Worm (Caenorhabditis elegans): ENCODE measurements around the gene wrm-1.
A peak's percentile ranks its signal among the peaks of the same experiment; 100 is the strongest.

The wrm-1 gene

ce11 chrIII:5692690-5693089, 30.0 kb upstream of the wrm-1 start, which contains the start of the genes abi-1 and arle-14:
Gene abi-1 (minus strand): TSS chrIII:5692740.
Gene arle-14 (plus strand): TSS chrIII:5692906.
- TF ChIP-seq ztf-29 (GFP tag; IDR thresholded peaks at IDR 0.05) (no peak), ref-1 (GFP tag; conservative IDR thresholded peaks at IDR 0.05) (no peak), med-1 (GFP tag; optimal IDR thresholded peaks at IDR 0.05; ENCODE audit: insufficient read depth) (no peak), cog-1 (tag; optimal IDR thresholded peaks at IDR 0.05) (no peak), flt-1 (GFP tag; IDR thresholded peaks at IDR 0.05) (no peak), tab-1 (GFP tag; IDR thresholded peaks at IDR 0.05) (no peak), T22C8.4 (GFP tag; IDR thresholded peaks at IDR 0.05) (no peak), klf-2 (GFP tag; conservative IDR thresholded peaks at IDR 0.05) (no peak), ztf-23 (GFP tag; IDR thresholded peaks at IDR 0.05) (no peak)

DNA sequence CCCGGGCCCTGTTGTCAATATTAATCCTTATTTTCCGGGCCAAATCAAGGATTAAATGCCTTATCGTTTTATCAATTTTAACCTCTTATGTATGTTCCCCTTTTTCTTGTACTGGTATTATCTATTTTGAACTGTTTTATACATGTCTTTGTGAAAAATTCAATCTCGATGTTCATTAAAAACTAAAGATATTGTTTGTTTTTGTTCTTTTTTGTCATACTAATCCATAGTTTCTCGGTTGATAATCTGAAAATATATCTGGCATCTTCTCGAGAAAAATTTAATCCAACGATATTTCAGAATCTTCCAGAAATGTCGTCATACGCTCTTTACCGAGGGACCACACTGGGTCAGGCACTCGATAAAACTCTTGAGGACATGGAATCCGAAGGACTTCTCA, 28.9 kb upstream of the wrm-1 start, which contains the start of gene B0336.13:
Gene B0336.13, plus strand, starts transcription at position 301 of the 400 bp plus-strand sequence.
- TF ChIP-seq ref-1 (GFP tag; conservative IDR thresholded peaks at IDR 0.05) (no peak), cog-1 (tag; optimal IDR thresholded peaks at IDR 0.05) (no peak), med-1 (GFP tag; optimal IDR thresholded peaks at IDR 0.05; ENCODE audit: insufficient read depth) (no peak), ztf-29 (GFP tag; IDR thresholded peaks at IDR 0.05) (no peak), flt-1 (GFP tag; IDR thresholded peaks at IDR 0.05) (no peak), klf-2 (GFP tag; conservative IDR thresholded peaks at IDR 0.05) (no peak), ztf-23 (GFP tag; IDR thresholded peaks at IDR 0.05) (no peak)

DNA sequence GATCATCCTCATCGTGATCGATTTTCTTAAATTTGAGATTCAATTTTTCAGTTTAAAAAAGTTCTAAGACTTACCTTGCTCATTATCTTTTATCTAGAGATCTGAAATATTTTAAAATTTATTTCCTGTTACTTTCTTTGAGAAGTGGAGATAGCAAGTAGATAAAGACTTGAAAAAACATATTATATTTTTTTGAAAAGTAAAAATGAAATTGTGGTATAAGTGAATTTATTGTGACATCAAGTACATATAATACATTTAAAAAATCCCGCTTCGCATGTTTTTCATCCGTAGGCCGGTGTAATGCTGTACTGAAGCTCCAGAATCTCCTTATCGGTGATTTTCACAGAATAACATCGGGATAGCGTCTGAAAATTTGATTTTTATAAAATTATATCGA, 25.4 kb upstream of the wrm-1 start, which contains the start of gene B0336.7:
Gene B0336.7, minus strand, starts transcription at position 101 of the 400 bp plus-strand sequence.
- no peak for TF ChIP-seq flt-1 (GFP tag; IDR thresholded peaks at IDR 0.05)
- no peak for TF ChIP-seq klf-2 (GFP tag; conservative IDR thresholded peaks at IDR 0.05)
- TF ChIP-seq med-1 (GFP tag; optimal IDR thresholded peaks at IDR 0.05; ENCODE audit: insufficient read depth), result no peak
- TF ChIP-seq tab-1 (GFP tag; IDR thresholded peaks at IDR 0.05), result no peak
- no peak for TF ChIP-seq ref-1 (GFP tag; conservative IDR thresholded peaks at IDR 0.05)
- TF ChIP-seq T22C8.4 (GFP tag; IDR thresholded peaks at IDR 0.05), result no peak
- TF ChIP-seq ztf-23 (GFP tag; IDR thresholded peaks at IDR 0.05), result no peak
- no peak for TF ChIP-seq cog-1 (tag; optimal IDR thresholded peaks at IDR 0.05)
- no peak for TF ChIP-seq ztf-29 (GFP tag; IDR thresholded peaks at IDR 0.05)

ce11 chrIII:5697963-5698730, 24.5 kb upstream of the wrm-1 start, which contains the start of the genes lgg-3 and rgs-5:
Gene lgg-3 (minus strand): TSS chrIII:5698013.
Gene rgs-5 (plus strand): TSS chrIII:5698555.
- no peak for TF ChIP-seq tab-1 (GFP tag; IDR thresholded peaks at IDR 0.05)
- TF ChIP-seq klf-2 (GFP tag; conservative IDR thresholded peaks at IDR 0.05), result no peak
- TF ChIP-seq med-1 (GFP tag; optimal IDR thresholded peaks at IDR 0.05; ENCODE audit: insufficient read depth), result no peak
- no peak for TF ChIP-seq T22C8.4 (GFP tag; IDR thresholded peaks at IDR 0.05)
- TF ChIP-seq flt-1 (GFP tag; IDR thresholded peaks at IDR 0.05), result no peak
- TF ChIP-seq cog-1 (tag; optimal IDR thresholded peaks at IDR 0.05), result no peak
- TF ChIP-seq ztf-29 (GFP tag; IDR thresholded peaks at IDR 0.05), result no peak
- TF ChIP-seq ref-1 (GFP tag; conservative IDR thresholded peaks at IDR 0.05), result no peak
- no peak for TF ChIP-seq ztf-23 (GFP tag; IDR thresholded peaks at IDR 0.05)

ce11 chrIII:5701491-5701890, 21.2 kb upstream of the wrm-1 start:
- TF ChIP-seq tab-1 (GFP tag; IDR thresholded peaks at IDR 0.05), result no peak
- TF ChIP-seq cog-1 (tag; optimal IDR thresholded peaks at IDR 0.05), result no peak
- TF ChIP-seq T22C8.4 (GFP tag; IDR thresholded peaks at IDR 0.05), result no peak
- no peak for TF ChIP-seq ztf-23 (GFP tag; IDR thresholded peaks at IDR 0.05)
- TF ChIP-seq klf-2 (GFP tag; conservative IDR thresholded peaks at IDR 0.05), result no peak
- TF ChIP-seq ztf-29 (GFP tag; IDR thresholded peaks at IDR 0.05), result no peak
- TF ChIP-seq med-1 (GFP tag; optimal IDR thresholded peaks at IDR 0.05; ENCODE audit: insufficient read depth), result no peak
- TF ChIP-seq flt-1 (GFP tag; IDR thresholded peaks at IDR 0.05), result no peak

- TF ChIP-seq T22C8.4 (GFP tag; IDR thresholded peaks at IDR 0.05) (no peak), cog-1 (tag; optimal IDR thresholded peaks at IDR 0.05) (no peak), ref-1 (GFP tag; conservative IDR thresholded peaks at IDR 0.05) (no peak), med-1 (GFP tag; optimal IDR thresholded peaks at IDR 0.05; ENCODE audit: insufficient read depth) (no peak)
Observed at ce11 chrIII:5705228-5705888, 17.3 kb upstream of the wrm-1 start, which contains the start of gene swp-1. Gene swp-1 (minus strand): TSS chrIII:5705525.

DNA sequence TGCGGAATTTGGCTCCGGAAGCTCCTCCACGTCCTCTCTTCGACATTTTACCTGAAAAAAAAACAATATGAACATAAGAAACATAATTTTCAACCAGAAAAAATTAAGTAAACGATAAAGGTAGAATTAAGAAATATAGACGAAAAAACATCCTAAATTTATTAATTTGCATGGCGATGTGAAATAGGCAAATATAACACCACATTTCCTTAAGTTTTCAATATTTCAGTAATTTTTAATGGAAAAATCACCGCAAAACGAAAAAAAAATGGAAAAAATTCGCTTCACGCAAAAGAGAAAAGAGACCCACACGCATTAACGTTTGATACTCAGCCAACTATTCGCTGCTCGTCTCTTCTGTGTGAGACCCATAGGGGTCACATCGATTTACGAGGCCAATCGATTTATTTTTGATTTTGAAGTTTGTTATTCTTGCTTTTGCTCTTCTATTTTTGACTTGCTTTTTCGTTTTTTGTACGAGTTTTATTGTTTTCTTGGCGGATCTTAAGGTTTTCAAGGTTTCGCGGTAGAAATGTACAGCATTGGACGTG, 16.5 kb upstream of the wrm-1 start, which contains the start of gene rpl-23:
Gene rpl-23, minus strand, starts transcription at position 51 of the 551 bp plus-strand sequence.
- no peak for TF ChIP-seq ztf-29 (GFP tag; IDR thresholded peaks at IDR 0.05)
- TF ChIP-seq cog-1 (tag; optimal IDR thresholded peaks at IDR 0.05), result peak; percentile 54
- peak; percentile 96 for TF ChIP-seq T22C8.4 (GFP tag; IDR thresholded peaks at IDR 0.05)
- TF ChIP-seq flt-1 (GFP tag; IDR thresholded peaks at IDR 0.05), result peak; percentile 66

- TF ChIP-seq flt-1 (GFP tag; IDR thresholded peaks at IDR 0.05) (no peak), med-1 (GFP tag; optimal IDR thresholded peaks at IDR 0.05; ENCODE audit: insufficient read depth) (no peak), ztf-29 (GFP tag; IDR thresholded peaks at IDR 0.05) (no peak), T22C8.4 (GFP tag; IDR thresholded peaks at IDR 0.05) (no peak), cog-1 (tag; optimal IDR thresholded peaks at IDR 0.05) (no peak), ztf-23 (GFP tag; IDR thresholded peaks at IDR 0.05) (no peak), ref-1 (GFP tag; conservative IDR thresholded peaks at IDR 0.05) (no peak), klf-2 (GFP tag; conservative IDR thresholded peaks at IDR 0.05) (no peak), tab-1 (GFP tag; IDR thresholded peaks at IDR 0.05) (no peak)
Observed at ce11 chrIII:5707546-5707945, 15.1 kb upstream of the wrm-1 start.

- TF ChIP-seq ztf-23 (GFP tag; IDR thresholded peaks at IDR 0.05) (no peak), tab-1 (GFP tag; IDR thresholded peaks at IDR 0.05) (no peak), med-1 (GFP tag; optimal IDR thresholded peaks at IDR 0.05; ENCODE audit: insufficient read depth) (no peak), ref-1 (GFP tag; conservative IDR thresholded peaks at IDR 0.05) (no peak), klf-2 (GFP tag; conservative IDR thresholded peaks at IDR 0.05) (no peak), T22C8.4 (GFP tag; IDR thresholded peaks at IDR 0.05) (no peak), cog-1 (tag; optimal IDR thresholded peaks at IDR 0.05) (no peak), ztf-29 (GFP tag; IDR thresholded peaks at IDR 0.05) (no peak), flt-1 (GFP tag; IDR thresholded peaks at IDR 0.05) (no peak)
Observed at ce11 chrIII:5708024-5708423, 14.6 kb upstream of the wrm-1 start.
